Worm (Caenorhabditis elegans): Measurements from ENCODE around the gene T07C4.12.

T07C4.12 gene

DNA sequence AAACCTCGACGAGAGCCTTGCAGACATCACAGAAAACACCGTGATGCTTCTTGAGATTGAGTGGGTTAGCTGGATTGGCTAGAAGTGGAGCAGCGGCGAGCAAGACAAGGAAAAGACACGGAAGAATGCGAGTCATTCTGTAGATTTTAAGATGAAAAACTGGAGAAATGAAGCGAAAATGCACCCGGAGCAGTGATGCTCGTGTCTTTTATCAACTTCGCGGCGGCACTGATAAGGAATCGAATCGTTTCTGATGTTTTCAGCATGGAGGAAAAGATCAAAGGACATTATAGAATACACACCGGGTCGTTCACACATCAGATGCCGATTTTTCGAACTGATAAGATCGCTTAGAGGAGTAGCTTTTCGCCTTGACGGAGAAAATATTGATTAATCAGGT lies 22.9 kb upstream of the T07C4.12 start, which contains the start of gene spp-1:
Gene spp-1 (minus strand): TSS at position 287 of the 400 bp plus-strand sequence.
- TF ChIP-seq egl-27 (tag; optimal IDR thresholded peaks at IDR 0.05) (no peak), pqm-1 (tag; optimal IDR thresholded peaks at IDR 0.05) (peak; percentile 87), elt-1 (tag; optimal IDR thresholded peaks at IDR 0.05) (no peak), lsy-12 (tag; optimal IDR thresholded peaks at IDR 0.05) (no peak), fkh-2 (tag; optimal IDR thresholded peaks at IDR 0.05) (no peak), snpc-4 (tag; optimal IDR thresholded peaks at IDR 0.05) (no peak), unc-39 (tag; optimal IDR thresholded peaks at IDR 0.05) (no peak), fos-1 (tag; optimal IDR thresholded peaks at IDR 0.05) (no peak), R02D3.7 (tag; optimal IDR thresholded peaks at IDR 0.05) (no peak), ceh-82 (tag; optimal IDR thresholded peaks at IDR 0.05) (no peak), daf-12 (tag; optimal IDR thresholded peaks at IDR 0.05) (no peak), nhr-25 (tag; optimal IDR thresholded peaks at IDR 0.05) (no peak), nhr-67 (tag; optimal IDR thresholded peaks at IDR 0.05) (no peak), nhr-11 (tag; optimal IDR thresholded peaks at IDR 0.05) (no peak), ztf-4 (tag; optimal IDR thresholded peaks at IDR 0.05) (no peak), zag-1 (tag; optimal IDR thresholded peaks at IDR 0.05) (no peak), ama-1 (optimal IDR thresholded peaks at IDR 0.05) (no peak), unc-62 (GFP tag; optimal IDR thresholded peaks at IDR 0.05) (no peak), ceh-28 (tag; optimal IDR thresholded peaks at IDR 0.05) (peak; percentile 31), jun-1 (tag; optimal IDR thresholded peaks at IDR 0.05) (peak; percentile 50), pha-4 (tag; optimal IDR thresholded peaks at IDR 0.05) (peak; percentile 57), nfya-1 (tag; optimal IDR thresholded peaks at IDR 0.05; ENCODE audit: insufficient read depth) (no peak), elt-2 (tag; optimal IDR thresholded peaks at IDR 0.05) (peak; percentile 94)

DNA sequence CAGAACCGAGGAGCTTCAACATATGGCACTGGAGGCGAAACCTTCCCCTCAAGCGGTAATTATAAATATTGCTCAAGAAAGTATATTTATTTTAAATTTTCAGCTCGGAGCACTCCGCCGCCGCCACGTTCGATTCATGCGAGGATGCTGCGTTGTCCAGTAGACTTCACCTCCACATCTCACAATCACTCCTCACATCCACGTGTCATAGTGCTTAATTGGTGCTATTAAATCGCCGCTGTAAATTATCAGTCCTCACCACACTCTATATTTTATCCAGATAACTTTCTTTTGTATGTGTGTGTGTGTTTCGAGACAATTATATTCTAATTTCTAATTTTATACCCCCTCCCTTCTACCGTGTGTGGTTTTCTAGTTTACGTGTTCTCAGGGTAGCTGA lies 22.1 kb upstream of the T07C4.12 start:
- TF ChIP-seq ztf-11 (tag; optimal IDR thresholded peaks at IDR 0.05) (no peak), elt-2 (tag; optimal IDR thresholded peaks at IDR 0.05) (peak; percentile 54)

ce11 chrIII:10353423-10353822 lies 21.0 kb upstream of the T07C4.12 start:
- TF ChIP-seq ceh-82 (tag; optimal IDR thresholded peaks at IDR 0.05) (no peak), ZK546.5 (tag; optimal IDR thresholded peaks at IDR 0.05) (no peak), egl-27 (tag; optimal IDR thresholded peaks at IDR 0.05) (no peak), nhr-28 (tag; optimal IDR thresholded peaks at IDR 0.05) (no peak), fkh-2 (tag; optimal IDR thresholded peaks at IDR 0.05) (no peak), unc-39 (tag; optimal IDR thresholded peaks at IDR 0.05) (no peak), elt-3 (tag; optimal IDR thresholded peaks at IDR 0.05) (no peak), mdl-1 (tag; optimal IDR thresholded peaks at IDR 0.05) (no peak), hmg-11 (tag; optimal IDR thresholded peaks at IDR 0.05) (no peak), eor-1 (tag; optimal IDR thresholded peaks at IDR 0.05) (no peak), aly-2 (tag; optimal IDR thresholded peaks at IDR 0.05) (no peak), ztf-4 (tag; optimal IDR thresholded peaks at IDR 0.05) (no peak), nhr-12 (tag; optimal IDR thresholded peaks at IDR 0.05) (no peak), tbx-2 (tag; optimal IDR thresholded peaks at IDR 0.05) (no peak), ceh-28 (tag; optimal IDR thresholded peaks at IDR 0.05) (no peak), mml-1 (tag; optimal IDR thresholded peaks at IDR 0.05) (no peak), lsy-12 (tag; optimal IDR thresholded peaks at IDR 0.05) (no peak), nhr-67 (tag; optimal IDR thresholded peaks at IDR 0.05) (no peak), pha-4 (tag; optimal IDR thresholded peaks at IDR 0.05) (no peak), nhr-76 (tag; optimal IDR thresholded peaks at IDR 0.05) (no peak)

ce11 chrIII:10351595-10352207 lies 19.2 kb upstream of the T07C4.12 start, which contains the start of gene T07C4.3:
Gene T07C4.3 (plus strand): TSS chrIII:10352157.
- TF ChIP-seq pqm-1 (tag; optimal IDR thresholded peaks at IDR 0.05) = no peak
- no peak for TF ChIP-seq unc-39 (tag; optimal IDR thresholded peaks at IDR 0.05)
- TF ChIP-seq nfya-1 (tag; optimal IDR thresholded peaks at IDR 0.05; ENCODE audit: insufficient read depth) = no peak
- no peak for TF ChIP-seq ceh-16 (tag; optimal IDR thresholded peaks at IDR 0.05)
- no peak for TF ChIP-seq sea-2 (GFP tag; optimal IDR thresholded peaks at IDR 0.05)
- no peak for TF ChIP-seq nhr-11 (tag; optimal IDR thresholded peaks at IDR 0.05)
- TF ChIP-seq eor-1 (tag; optimal IDR thresholded peaks at IDR 0.05) = no peak
- TF ChIP-seq lsy-12 (tag; optimal IDR thresholded peaks at IDR 0.05) = no peak
- TF ChIP-seq ceh-82 (tag; optimal IDR thresholded peaks at IDR 0.05) = no peak
- no peak for TF ChIP-seq fkh-10 (GFP tag; optimal IDR thresholded peaks at IDR 0.05)
- no peak for TF ChIP-seq fkh-2 (tag; optimal IDR thresholded peaks at IDR 0.05)
- TF ChIP-seq daf-12 (tag; optimal IDR thresholded peaks at IDR 0.05) = no peak
- TF ChIP-seq nhr-25 (tag; optimal IDR thresholded peaks at IDR 0.05) = no peak
- no peak for TF ChIP-seq ztf-4 (tag; optimal IDR thresholded peaks at IDR 0.05)
- TF ChIP-seq tbx-2 (tag; optimal IDR thresholded peaks at IDR 0.05) = no peak
